Worm (Caenorhabditis elegans) whole organism, early embryonic: Measurements from ENCODE around the gene pot-3.

Source experiments
- F13C5.2 ChIP-seq: sonication (generic microtip); optimal IDR thresholded peaks from 2 replicates; lab custom pipeline; 2017; ENCODE audit warnings: mild to moderate bottlenecking, missing genetic modification characterization, inconsistent platforms, missing compliant biosample characterization
- aly-1 ChIP-seq: sonication (generic microtip); optimal IDR thresholded peaks from 2 replicates; lab custom pipeline; 2016; ENCODE audit warnings: missing genetic modification characterization, missing compliant biosample characterization
- ama-1 ChIP-seq: fragments of 150-350 bp; optimal IDR thresholded peaks from 2 replicates; lab custom pipeline; 2014
- ceh-13 ChIP-seq: fragments of 200-800 bp; sonication (Bioruptor generic); optimal IDR thresholded peaks from 2 replicates; lab custom pipeline; 2018; ENCODE audit warnings: mild to moderate bottlenecking, missing genetic modification characterization, missing compliant biosample characterization
- ets-7 ChIP-seq: sonication (generic microtip); optimal IDR thresholded peaks from 2 replicates; lab custom pipeline; 2016; ENCODE audit warnings: missing genotype, missing genetic modification characterization, missing compliant biosample characterization
- flt-1 ChIP-seq: fragments of 200-800 bp; sonication (Bioruptor generic); IDR thresholded peaks from 2 replicates; pipeline ENCODE4 v1.3.6; 2022; ENCODE audit warnings: missing genetic modification characterization, missing compliant biosample characterization
- hmbx-1 ChIP-seq: sonication (generic microtip); optimal IDR thresholded peaks from 2 replicates; lab custom pipeline; 2016; ENCODE audit warnings: mild to moderate bottlenecking, missing genetic modification characterization, missing compliant biosample characterization
- hmg-4 ChIP-seq: fragments of 200-800 bp; sonication (Bioruptor generic); optimal IDR thresholded peaks from 2 replicates; lab custom pipeline; 2018; ENCODE audit warnings: mild to moderate bottlenecking, missing genetic modification characterization, missing compliant biosample characterization
- hnd-1 ChIP-seq: sonication (generic microtip); optimal IDR thresholded peaks from 2 replicates; lab custom pipeline; 2016; ENCODE audit warnings: missing genetic modification characterization, missing compliant biosample characterization
- pes-1 ChIP-seq: fragments of 200-800 bp; sonication (Bioruptor generic); IDR thresholded peaks from 2 replicates; pipeline ENCODE4 v1.3.6; 2022; ENCODE audit warnings: missing genetic modification reagents, missing genetic modification characterization, missing compliant biosample characterization
- tbx-11 ChIP-seq: fragments of 200-800 bp; sonication (Bioruptor generic); IDR thresholded peaks from 2 replicates; pipeline ENCODE4 v1.3.6; 2022; ENCODE audit warnings: missing genetic modification characterization, missing compliant biosample characterization
- tra-4 ChIP-seq: sonication (generic microtip); optimal IDR thresholded peaks from 2 replicates; lab custom pipeline; 2017; ENCODE audit warnings: missing genetic modification characterization, missing compliant biosample characterization

DNA sequence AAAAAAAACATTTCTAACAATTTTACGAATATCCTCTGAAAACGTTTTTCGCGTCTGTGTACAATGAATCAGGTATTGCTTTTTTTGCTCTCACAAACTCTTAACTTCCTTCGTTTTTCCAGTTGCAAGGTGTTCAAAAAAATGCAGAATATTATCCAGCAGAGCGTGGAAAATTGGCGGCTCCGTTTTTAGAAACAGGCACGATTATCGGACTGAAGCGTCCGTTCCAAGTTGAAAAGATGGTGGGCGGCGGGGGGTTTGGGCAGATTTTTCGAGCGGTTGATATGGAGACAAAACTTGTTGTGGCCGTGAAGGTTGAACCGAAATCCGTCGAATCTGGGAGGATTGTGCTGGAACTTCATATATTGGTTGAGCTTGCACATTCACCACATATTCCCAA is 45.0 kb upstream of the pot-3 start, which contains the start of gene W06F12.3:
- TF ChIP-seq flt-1 (GFP tag; lab: Robert Waterston, UW) (no peak), ama-1 (lab: Kevin White, UChicago) (no peak), tbx-11 (no peak), pes-1 (GFP tag; lab: Robert Waterston, UW) (no peak), F13C5.2 (tag; lab: Kevin White, UChicago) (no peak), aly-1 (tag; lab: Kevin White, UChicago) (no peak), hnd-1 (tag; lab: Kevin White, UChicago) (no peak), hmg-4 (no peak), ets-7 (tag; lab: Kevin White, UChicago) (no peak), hmbx-1 (tag; lab: Kevin White, UChicago) (no peak), ceh-13 (GFP tag; lab: Kevin White, UChicago) (no peak), tra-4 (no peak)
